Worm (Caenorhabditis elegans) whole organism, L1 larva: ENCODE results near the gene srw-71.
A peak's percentile ranks its signal among the peaks of the same experiment; 100 is the strongest.

Source experiments
- C04F5.9 ChIP-seq: sonication (generic microtip); optimal IDR thresholded peaks from 2 replicates; lab custom pipeline; 2016; ENCODE audit warnings: missing genetic modification characterization, missing compliant biosample characterization
- C34B4.2 ChIP-seq: sonication (generic microtip); optimal IDR thresholded peaks from 2 replicates; lab custom pipeline; 2017; ENCODE audit warnings: mild to moderate bottlenecking, missing genetic modification characterization, missing compliant biosample characterization
- F16B12.6 ChIP-seq: fragments of 150-350 bp; optimal IDR thresholded peaks from 2 replicates; lab custom pipeline; 2014; ENCODE audit warnings: missing biosample characterization, missing genetic modification characterization
- Y116A8C.19 ChIP-seq: sonication (generic microtip); optimal IDR thresholded peaks from 2 replicates; lab custom pipeline; 2016; ENCODE audit warnings: missing compliant biosample characterization, missing genetic modification characterization, borderline replicate concordance
- aha-1 ChIP-seq: fragments of 150-350 bp; optimal IDR thresholded peaks from 2 replicates; lab custom pipeline; 2014; ENCODE audit warnings: missing biosample characterization, missing genetic modification characterization
- ceh-90 ChIP-seq: sonication (generic microtip); optimal IDR thresholded peaks from 2 replicates; lab custom pipeline; 2016; ENCODE audit warnings: missing genetic modification characterization, missing compliant biosample characterization
- ces-1 ChIP-seq: fragments of 150-350 bp; optimal IDR thresholded peaks from 2 replicates; lab custom pipeline; 2014; ENCODE audit warnings: missing biosample characterization, missing genetic modification reagents, missing genetic modification characterization
- dpl-1 ChIP-seq, 3 experiments: fragments of 150-350 bp in 2 of 3; sonication (generic microtip) in 1 of 3; optimal IDR thresholded peaks; 2 replicates each; lab custom pipeline; 2014 to 2017; ENCODE audit warnings: missing biosample characterization in 3 of 3, missing genetic modification characterization in 3 of 3, missing genetic modification reagents in 3 of 3
- dsc-1 ChIP-seq: sonication (generic microtip); optimal IDR thresholded peaks from 2 replicates; lab custom pipeline; 2016; ENCODE audit warnings: mild to moderate bottlenecking, missing genetic modification characterization, missing compliant biosample characterization
- efl-1 ChIP-seq, 4 experiments: fragments of 150-350 bp; optimal IDR thresholded peaks in 3 of 4; peaks in 1 of 4; 1 replicate in 1 of 4; 2 replicates in 3 of 4; lab custom pipeline; 2014; ENCODE audit warnings: missing biosample characterization in 2 of 4, missing genetic modification characterization in 2 of 4, missing genetic modification reagents in 2 of 4
- egl-13 ChIP-seq: sonication (generic microtip); optimal IDR thresholded peaks from 2 replicates; lab custom pipeline; 2016; ENCODE audit warnings: missing genotype, missing genetic modification reagents, missing genetic modification characterization, missing compliant biosample characterization
- egl-27 ChIP-seq, 2 experiments: fragments of 150-350 bp in 1 of 2; sonication (generic microtip); optimal IDR thresholded peaks; 3 replicates each; lab custom pipeline; 2017 to 2018; ENCODE audit warnings: missing biosample characterization in 2 of 2, missing genetic modification characterization in 2 of 2, missing genetic modification reagents in 2 of 2
- fkh-4 ChIP-seq: sonication (generic microtip); optimal IDR thresholded peaks from 2 replicates; lab custom pipeline; 2016; ENCODE audit warnings: missing compliant biosample characterization, missing genetic modification characterization, borderline replicate concordance
- fkh-8 ChIP-seq: sonication (generic microtip); optimal IDR thresholded peaks from 2 replicates; lab custom pipeline; 2016; ENCODE audit warnings: mild to moderate bottlenecking, missing genetic modification characterization, missing compliant biosample characterization
- fos-1 ChIP-seq: fragments of 150-350 bp; optimal IDR thresholded peaks from 2 replicates; lab custom pipeline; 2014; ENCODE audit warnings: missing biosample characterization, missing genetic modification characterization
- grh-1 ChIP-seq: fragments of 200-800 bp; sonication (Bioruptor generic); IDR thresholded peaks from 2 replicates; pipeline ENCODE4 v1.3.6; 2022; ENCODE audit warnings: missing genetic modification reagents, missing genetic modification characterization, missing compliant biosample characterization
- hlh-4 ChIP-seq: sonication (generic microtip); optimal IDR thresholded peaks from 2 replicates; lab custom pipeline; 2016; ENCODE audit warnings: mild to moderate bottlenecking, missing genetic modification characterization, missing compliant biosample characterization
- hpl-2 ChIP-seq: fragments of 150-350 bp; optimal IDR thresholded peaks from 2 replicates; lab custom pipeline; 2014; ENCODE audit warnings: missing biosample characterization, missing genetic modification reagents, missing genetic modification characterization
- irx-1 ChIP-seq: sonication (generic microtip); optimal IDR thresholded peaks from 2 replicates; lab custom pipeline; 2016; ENCODE audit warnings: missing genetic modification characterization, missing compliant biosample characterization
- isw-1 ChIP-seq: fragments of 200-800 bp; sonication (Bioruptor generic); IDR thresholded peaks from 2 replicates; pipeline ENCODE4 v1.3.6; 2022; ENCODE audit warnings: missing genetic modification characterization, missing compliant biosample characterization
- lin-13 ChIP-seq: fragments of 150-350 bp; optimal IDR thresholded peaks from 2 replicates; lab custom pipeline; 2014; ENCODE audit warnings: missing biosample characterization, missing genetic modification reagents, missing genetic modification characterization
- lin-14 ChIP-seq: fragments of 200-800 bp; sonication (Bioruptor generic); optimal IDR thresholded peaks from 2 replicates; lab custom pipeline; 2018; ENCODE audit warnings: mild to moderate bottlenecking, missing genetic modification characterization, moderate library complexity, missing compliant biosample characterization
- lin-15B ChIP-seq: fragments of 150-350 bp; sonication (generic microtip); optimal IDR thresholded peaks from 3 replicates; lab custom pipeline; 2014; ENCODE audit warnings: missing biosample characterization, missing genetic modification characterization
- lin-39 ChIP-seq: fragments of 150-350 bp; optimal IDR thresholded peaks from 2 replicates; lab custom pipeline; 2014; ENCODE audit warnings: missing biosample characterization, missing genetic modification reagents, missing genetic modification characterization
- lsy-2 ChIP-seq, 2 experiments: fragments of 150-350 bp; optimal IDR thresholded peaks; 2 replicates each; lab custom pipeline; 2014; ENCODE audit warnings: missing biosample characterization in 2 of 2, missing genetic modification characterization in 2 of 2
- mab-9 ChIP-seq: fragments of 200-800 bp; sonication (Bioruptor generic); IDR thresholded peaks from 2 replicates; pipeline ENCODE4 v1.3.6; 2022; ENCODE audit warnings: missing genetic modification reagents, missing genetic modification characterization, missing compliant biosample characterization
- mdl-1 ChIP-seq, 2 experiments: fragments of 150-350 bp; optimal IDR thresholded peaks; 2 replicates each; lab custom pipeline; 2014 to 2017; ENCODE audit warnings: missing biosample characterization in 2 of 2, missing genetic modification characterization in 2 of 2, inconsistent platforms in 1 of 2
- mef-2 ChIP-seq: fragments of 150-350 bp; optimal IDR thresholded peaks from 2 replicates; lab custom pipeline; 2014; ENCODE audit warnings: missing biosample characterization, missing genetic modification characterization
- nhr-11 ChIP-seq: fragments of 150-350 bp; optimal IDR thresholded peaks from 2 replicates; lab custom pipeline; 2014; ENCODE audit warnings: missing biosample characterization, missing genetic modification characterization
- nhr-12 ChIP-seq: sonication (generic microtip); optimal IDR thresholded peaks from 2 replicates; lab custom pipeline; 2017; ENCODE audit warnings: missing biosample characterization, missing genetic modification characterization
- nhr-19 ChIP-seq: fragments of 200-800 bp; sonication (Bioruptor generic); conservative IDR thresholded peaks from 2 replicates; pipeline ENCODE4 v1.3.6; 2022; ENCODE audit warnings: missing genetic modification characterization, missing compliant biosample characterization
- nhr-20 ChIP-seq: sonication (generic microtip); optimal IDR thresholded peaks from 2 replicates; lab custom pipeline; 2016; ENCODE audit warnings: mild to moderate bottlenecking, missing genetic modification characterization, missing compliant biosample characterization
- nhr-47 ChIP-seq: sonication (generic microtip); optimal IDR thresholded peaks from 2 replicates; lab custom pipeline; 2016; ENCODE audit warnings: mild to moderate bottlenecking, missing genetic modification characterization, moderate library complexity, missing compliant biosample characterization
- nhr-71 ChIP-seq: sonication (generic microtip); optimal IDR thresholded peaks from 2 replicates; lab custom pipeline; 2016; ENCODE audit warnings: mild to moderate bottlenecking, missing genetic modification characterization, moderate library complexity, missing compliant biosample characterization
- nhr-77 ChIP-seq: fragments of 150-350 bp; optimal IDR thresholded peaks from 2 replicates; lab custom pipeline; 2014; ENCODE audit warnings: missing biosample characterization, missing genetic modification characterization
- nhr-85 ChIP-seq: sonication (generic microtip); peaks from one replicate; lab custom pipeline; 2016; ENCODE audit warnings: missing genetic modification characterization, inconsistent platforms, missing compliant biosample characterization
- pag-3 ChIP-seq: sonication (generic microtip); optimal IDR thresholded peaks from 2 replicates; lab custom pipeline; 2017; ENCODE audit warnings: missing genetic modification characterization, mild to moderate bottlenecking, missing compliant biosample characterization, antibody characterized with exemption, borderline replicate concordance; ENCODE audit not compliant: insufficient read depth
- rnt-1 ChIP-seq: sonication (generic microtip); optimal IDR thresholded peaks from 2 replicates; lab custom pipeline; 2016; ENCODE audit warnings: mild to moderate bottlenecking, missing genetic modification characterization, moderate library complexity, missing compliant biosample characterization
- skn-1 ChIP-seq: fragments of 150-350 bp; optimal IDR thresholded peaks from 2 replicates; lab custom pipeline; 2014; ENCODE audit warnings: missing biosample characterization, missing genetic modification characterization
- snu-23 ChIP-seq: sonication (generic microtip); optimal IDR thresholded peaks from 2 replicates; lab custom pipeline; 2016; ENCODE audit warnings: missing genetic modification characterization, missing compliant biosample characterization
- sox-4 ChIP-seq: sonication (generic microtip); optimal IDR thresholded peaks from 2 replicates; lab custom pipeline; 2016; ENCODE audit warnings: missing genetic modification characterization, missing compliant biosample characterization
- sptf-1 ChIP-seq: fragments of 150-350 bp; optimal IDR thresholded peaks from 2 replicates; lab custom pipeline; 2014; ENCODE audit warnings: missing biosample characterization, missing genetic modification characterization
- unc-130 ChIP-seq: fragments of 150-350 bp; optimal IDR thresholded peaks from 2 replicates; lab custom pipeline; 2017; ENCODE audit warnings: missing biosample characterization, missing genetic modification characterization, inconsistent platforms
- unc-30 ChIP-seq: sonication (generic microtip); optimal IDR thresholded peaks from 2 replicates; lab custom pipeline; 2017; ENCODE audit warnings: missing biosample characterization, missing genetic modification characterization
- unc-86 ChIP-seq: sonication (generic microtip); optimal IDR thresholded peaks from 2 replicates; lab custom pipeline; 2016; ENCODE audit warnings: missing genetic modification characterization, missing compliant biosample characterization
- unc-98 ChIP-seq: fragments of 200-800 bp; sonication (Bioruptor generic); IDR thresholded peaks from 2 replicates; pipeline ENCODE4 v1.3.6; 2022; ENCODE audit warnings: missing genetic modification characterization, missing compliant biosample characterization
- vab-15 ChIP-seq: sonication (generic microtip); optimal IDR thresholded peaks from 2 replicates; lab custom pipeline; 2017; ENCODE audit warnings: missing genotype, mild to moderate bottlenecking, missing genetic modification characterization, missing compliant biosample characterization
- ztf-11 ChIP-seq, 2 experiments: sonication (generic microtip); optimal IDR thresholded peaks; 2 replicates each; lab custom pipeline; 2016 to 2017; ENCODE audit warnings: missing genetic modification characterization in 2 of 2, missing biosample characterization in 1 of 2, missing compliant biosample characterization in 1 of 2
- ztf-4 ChIP-seq: fragments of 150-350 bp; optimal IDR thresholded peaks from 2 replicates; lab custom pipeline; 2014; ENCODE audit warnings: missing biosample characterization, missing genetic modification characterization

Gene srw-71

DNA sequence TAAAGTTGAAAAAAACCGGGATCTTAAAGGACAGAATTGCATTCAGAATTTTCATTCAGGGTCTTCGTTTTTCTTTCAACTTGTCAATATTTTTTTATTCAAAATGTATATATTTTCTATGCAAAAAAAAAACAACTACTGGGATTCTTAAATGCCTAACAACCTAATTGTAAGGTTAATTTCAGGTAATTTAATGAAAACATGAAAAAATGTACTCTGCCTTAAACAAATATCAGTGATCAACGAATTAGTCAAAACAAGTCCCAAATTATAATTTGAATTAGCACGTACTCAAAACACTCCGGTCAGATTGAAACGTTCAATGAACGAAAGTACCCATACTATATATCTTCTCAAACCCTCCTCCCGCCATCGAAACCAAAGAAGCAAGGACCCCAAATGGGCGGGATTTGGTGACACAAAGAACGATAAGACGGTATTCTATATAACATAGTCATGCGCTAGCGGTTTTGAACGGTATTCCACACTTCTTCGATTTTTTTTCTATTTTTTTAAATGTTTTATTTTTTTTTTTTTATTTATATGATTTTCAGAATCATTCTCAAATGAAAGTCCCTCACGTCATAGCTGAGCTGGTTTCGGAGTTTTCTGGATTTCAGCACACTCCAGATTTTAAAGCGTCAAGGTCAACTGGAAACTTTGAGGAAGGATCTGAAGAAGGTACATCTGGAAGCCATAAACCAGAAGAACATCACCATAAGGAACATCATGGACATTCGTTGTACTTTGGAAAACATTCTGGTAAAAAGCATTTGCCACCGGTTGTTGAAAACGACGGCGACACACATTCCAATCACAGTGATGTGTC is 4.7 kb upstream of the srw-71 start, which contains the start of the genes ddo-2 and F25E5.8 (continued):
- TF ChIP-seq egl-13 (no peak), snu-23 (GFP tag; lab: Kevin White, UChicago) (peak; percentile 32), mdl-1 (tag; optimal IDR thresholded peaks at IDR 0.05; lab: Kevin White, UChicago) (peak in 1 of 2 experiments; percentile 38), mab-9 (GFP tag; lab: Robert Waterston, UW) (no peak), pag-3 (no peak), rnt-1 (tag; lab: Kevin White, UChicago) (no peak), nhr-85 (tag; lab: Kevin White, UChicago) (peak; percentile 87), grh-1 (GFP tag; lab: Robert Waterston, UW) (0 out of 2 replicates have a peak, but pooled peaks have one; percentile 7), efl-1 (optimal IDR thresholded peaks at IDR 0.05; lab: Kevin White, UChicago) (no peak), efl-1 (GFP tag; optimal IDR thresholded peaks at IDR 0.05 in 1 of 2; lab: Kevin White, UChicago) (no peak), vab-15 (tag; lab: Kevin White, UChicago) (no peak), ces-1 (GFP tag; lab: Kevin White, UChicago) (no peak), sptf-1 (tag; lab: Kevin White, UChicago) (no peak), unc-30 (tag; lab: Kevin White, UChicago) (no peak), Y116A8C.19 (tag; lab: Kevin White, UChicago) (no peak), lin-14 (peak; percentile 18), skn-1 (tag; lab: Kevin White, UChicago) (peak; percentile 24), lin-39 (no peak), irx-1 (no peak), nhr-11 (tag; lab: Kevin White, UChicago) (no peak), egl-27 (tag; optimal IDR thresholded peaks at IDR 0.05; lab: Kevin White, UChicago) (no peak), isw-1 (GFP tag; lab: Robert Waterston, UW) (no peak), fkh-8 (tag; lab: Kevin White, UChicago) (no peak), unc-86 (no peak)

DNA sequence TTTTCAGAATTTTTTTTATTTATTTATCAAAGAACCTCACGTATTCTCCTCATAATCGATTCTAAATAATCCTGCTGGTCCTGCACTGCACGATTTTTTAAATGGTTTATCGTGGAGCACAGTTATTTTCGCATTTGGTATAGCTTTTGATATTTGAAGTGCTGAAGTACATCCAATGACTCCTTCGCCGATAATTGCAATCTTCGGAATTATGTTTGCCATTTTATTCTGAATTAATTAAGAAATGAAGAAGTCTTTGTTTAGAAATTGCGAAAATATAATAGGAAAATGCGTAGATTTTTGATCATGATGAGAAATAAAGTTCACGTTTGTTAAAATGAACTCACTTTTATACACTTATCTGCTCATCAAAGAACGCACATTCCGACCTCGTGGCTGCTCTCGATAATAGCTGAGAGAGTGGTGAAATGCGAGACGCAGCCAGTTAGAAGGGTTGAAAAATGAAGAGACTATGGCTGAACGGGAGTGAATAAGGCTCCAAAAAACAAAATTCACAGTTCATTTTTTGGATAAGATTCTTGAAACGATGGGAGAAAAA is 4.0 kb upstream of the srw-71 start:
- TF ChIP-seq dpl-1 (GFP tag; optimal IDR thresholded peaks at IDR 0.05; lab: Kevin White, UChicago) (peak in 2 of 3 experiments; percentile 37 to 45), Y116A8C.19 (tag; lab: Kevin White, UChicago) (no peak), hlh-4 (tag; lab: Kevin White, UChicago) (no peak), ceh-90 (tag; lab: Kevin White, UChicago) (no peak), C34B4.2 (tag; lab: Kevin White, UChicago) (no peak), fos-1 (tag; lab: Kevin White, UChicago) (no peak), nhr-71 (tag; lab: Kevin White, UChicago) (peak; percentile 92), C04F5.9 (tag; lab: Kevin White, UChicago) (no peak), nhr-20 (tag; lab: Kevin White, UChicago) (peak; percentile 78), mef-2 (tag; lab: Kevin White, UChicago) (peak; percentile 0), fkh-4 (tag; lab: Kevin White, UChicago) (no peak), dsc-1 (tag; lab: Kevin White, UChicago) (peak; percentile 47), nhr-12 (tag; lab: Kevin White, UChicago) (no peak), unc-98 (GFP tag; lab: Robert Waterston, UW) (no peak), ztf-11 (tag; optimal IDR thresholded peaks at IDR 0.05; lab: Kevin White, UChicago) (no peak), lin-13 (GFP tag; lab: Kevin White, UChicago) (no peak), unc-86 (peak; percentile 25), lsy-2 (tag; optimal IDR thresholded peaks at IDR 0.05; lab: Kevin White, UChicago) (peak; percentile 55 to 58), efl-1 (optimal IDR thresholded peaks at IDR 0.05; lab: Kevin White, UChicago) (peak; percentile 19 to 41), efl-1 (GFP tag; optimal IDR thresholded peaks at IDR 0.05 in 1 of 2; lab: Kevin White, UChicago) (peak in 1 of 2 experiments; percentile 87), lin-15B (tag; lab: Kevin White, UChicago) (no peak), nhr-47 (peak; percentile 55), F16B12.6 (tag; lab: Kevin White, UChicago) (no peak), nhr-19 (GFP tag; lab: Robert Waterston, UW) (peak; percentile 98), sox-4 (no peak), ztf-4 (tag; lab: Kevin White, UChicago) (no peak), nhr-77 (tag; lab: Kevin White, UChicago) (no peak), mdl-1 (tag; optimal IDR thresholded peaks at IDR 0.05; lab: Kevin White, UChicago) (peak in 1 of 2 experiments; percentile 89), unc-130 (tag; lab: Kevin White, UChicago) (peak; percentile 34), hpl-2 (GFP tag; lab: Kevin White, UChicago) (no peak), aha-1 (tag; lab: Kevin White, UChicago) (no peak)
